Fruit fly (Drosophila melanogaster): ENCODE results near the gene CG11885.

Gene CG11885

DNA sequence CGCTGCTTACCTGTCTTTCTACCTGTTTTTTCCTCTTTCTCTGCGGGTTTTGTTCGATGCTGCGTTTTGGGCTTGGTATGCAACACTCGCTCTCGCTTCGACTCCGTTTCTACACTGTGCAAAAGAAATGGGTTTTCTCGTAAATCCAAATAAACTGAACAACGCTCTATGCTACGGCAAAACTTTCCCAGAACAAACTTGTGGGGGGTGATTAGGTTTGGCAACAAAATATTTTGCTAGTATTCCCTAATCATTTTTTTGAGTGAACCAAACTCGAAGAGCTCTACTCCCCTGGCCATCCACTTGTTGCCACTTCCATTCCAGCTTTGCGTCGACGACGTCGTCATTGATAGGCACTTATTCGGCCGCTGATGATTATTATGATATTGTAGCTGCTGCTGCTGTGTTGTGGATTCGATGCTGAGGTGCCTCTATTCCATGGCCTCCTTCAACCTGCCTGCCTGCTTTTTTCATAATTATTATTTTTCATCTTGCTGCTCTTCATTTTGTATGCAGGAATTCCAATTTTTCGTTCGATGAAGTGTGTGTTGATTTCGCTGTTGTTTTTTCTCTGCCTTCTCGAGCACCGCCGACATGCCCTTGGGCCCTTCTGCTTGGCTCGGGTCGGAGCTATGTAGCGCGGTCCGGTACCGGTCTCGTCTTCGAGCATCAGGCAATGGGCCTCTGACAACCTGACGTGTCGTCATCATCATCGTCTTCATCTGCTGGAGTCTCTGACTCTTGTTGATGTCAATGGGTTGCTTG is 20.9 kb upstream of the CG11885 start (continued):
- TF ChIP-seq Deaf1 (tag; optimal IDR thresholded peaks at IDR 0.05) (peak; percentile 24), CG11085 (GFP tag; IDR thresholded peaks at IDR 0.05) (peak; percentile 7; the same call in 1 of the 2 replicates), Opbp (GFP tag; IDR thresholded peaks at IDR 0.05; ENCODE audit: partially characterized antibody) (no peak), gsb (GFP tag; IDR thresholded peaks at IDR 0.05) (no peak; the same call in 1 of the 2 replicates), CG1603 (tag; optimal IDR thresholded peaks at IDR 0.05) (peak; percentile 96), CG14050 (GFP tag; IDR thresholded peaks at IDR 0.05) (peak; percentile 68; the same call in 2 of the 3 replicates), gsb-n (tag; optimal IDR thresholded peaks at IDR 0.05) (peak; percentile 86), CG4854 (GFP tag; optimal IDR thresholded peaks at IDR 0.05) (no peak), sim (GFP tag; IDR thresholded peaks at IDR 0.05) (peak; percentile 70), Sin3A (optimal IDR thresholded peaks at IDR 0.05) (no peak), Awh (GFP tag; IDR thresholded peaks at IDR 0.05) (peak; percentile 76), ab (GFP tag; optimal IDR thresholded peaks at IDR 0.05) (peak; percentile 70), CG32772 (GFP tag; IDR thresholded peaks at IDR 0.05) (peak; percentile 81), CG3726 (GFP tag; IDR thresholded peaks at IDR 0.05) (peak; percentile 75; the same call in 2 of the 3 replicates), Vsx1 (GFP tag; optimal IDR thresholded peaks at IDR 0.05) (peak; percentile 59), en (GFP tag; optimal IDR thresholded peaks at IDR 0.05) (peak; percentile 61), insv (GFP tag; optimal IDR thresholded peaks at IDR 0.05) (no peak), CG42726 (GFP tag; IDR thresholded peaks at IDR 0.05; ENCODE audit: partially characterized antibody) (no peak), NC2α (GFP tag; optimal IDR thresholded peaks at IDR 0.05) (peak; percentile 49), nerfin-1 (tag; optimal IDR thresholded peaks at IDR 0.05) (peak; percentile 73), CG2202 (tag; optimal IDR thresholded peaks at IDR 0.05) (peak; percentile 81), Dll (GFP tag; IDR thresholded peaks at IDR 0.05; ENCODE audit: partially characterized antibody) (no peak), CG15514 (GFP tag; optimal IDR thresholded peaks at IDR 0.05) (peak; percentile 24), Ets97D (GFP tag; optimal IDR thresholded peaks at IDR 0.05) (peak; percentile 43), CG15479 (GFP tag; optimal IDR thresholded peaks at IDR 0.05) (peak; percentile 63), CG2875 (GFP tag; optimal IDR thresholded peaks at IDR 0.05) (peak; percentile 77), CG15073 (GFP tag; optimal IDR thresholded peaks at IDR 0.05) (peak; percentile 29), CG3407 (GFP tag; optimal IDR thresholded peaks at IDR 0.05) (peak; percentile 81), usp (GFP tag; optimal IDR thresholded peaks at IDR 0.05) (no peak), NFAT (GFP tag; IDR thresholded peaks at IDR 0.05) (no peak), E2f1 (GFP tag; IDR thresholded peaks at IDR 0.05) (peak; percentile 79), zen (tag; optimal IDR thresholded peaks at IDR 0.05) (peak; percentile 82), sd (tag; optimal IDR thresholded peaks at IDR 0.05) (peak; percentile 98), Fer1 (GFP tag; optimal IDR thresholded peaks at IDR 0.05) (no peak), Atf6 (GFP tag; IDR thresholded peaks at IDR 0.05) (no peak), pfk (GFP tag; optimal IDR thresholded peaks at IDR 0.05) (no peak), schlank (tag; optimal IDR thresholded peaks at IDR 0.05) (no peak), lbe (GFP tag; optimal IDR thresholded peaks at IDR 0.05) (peak; percentile 92), gt (GFP tag; IDR thresholded peaks at IDR 0.05) (peak; percentile 70), Oaz (GFP tag; IDR thresholded peaks at IDR 0.05) (peak; percentile 61), Lhr (GFP tag; optimal IDR thresholded peaks at IDR 0.05) (no peak), kay (GFP tag; optimal IDR thresholded peaks at IDR 0.05) (peak; percentile 59), BtbVII (GFP tag; optimal IDR thresholded peaks at IDR 0.05) (peak; percentile 27), jumu (GFP tag; optimal IDR thresholded peaks at IDR 0.05) (peak; percentile 81), Drgx (GFP tag; IDR thresholded peaks at IDR 0.05) (peak; percentile 91), shn (GFP tag; optimal IDR thresholded peaks at IDR 0.05) (peak; percentile 79), inv (GFP tag; IDR thresholded peaks at IDR 0.05; ENCODE audit: partially characterized antibody) (no peak), CG14965 (GFP tag; optimal IDR thresholded peaks at IDR 0.05; ENCODE audit: borderline replicate concordance) (peak; percentile 12), NK7.1 (GFP tag; optimal IDR thresholded peaks at IDR 0.05) (peak; percentile 44)

All from whole organism, embryonic.